Fruit fly (Drosophila melanogaster): ENCODE data around the gene Cpr35B.

DNA sequence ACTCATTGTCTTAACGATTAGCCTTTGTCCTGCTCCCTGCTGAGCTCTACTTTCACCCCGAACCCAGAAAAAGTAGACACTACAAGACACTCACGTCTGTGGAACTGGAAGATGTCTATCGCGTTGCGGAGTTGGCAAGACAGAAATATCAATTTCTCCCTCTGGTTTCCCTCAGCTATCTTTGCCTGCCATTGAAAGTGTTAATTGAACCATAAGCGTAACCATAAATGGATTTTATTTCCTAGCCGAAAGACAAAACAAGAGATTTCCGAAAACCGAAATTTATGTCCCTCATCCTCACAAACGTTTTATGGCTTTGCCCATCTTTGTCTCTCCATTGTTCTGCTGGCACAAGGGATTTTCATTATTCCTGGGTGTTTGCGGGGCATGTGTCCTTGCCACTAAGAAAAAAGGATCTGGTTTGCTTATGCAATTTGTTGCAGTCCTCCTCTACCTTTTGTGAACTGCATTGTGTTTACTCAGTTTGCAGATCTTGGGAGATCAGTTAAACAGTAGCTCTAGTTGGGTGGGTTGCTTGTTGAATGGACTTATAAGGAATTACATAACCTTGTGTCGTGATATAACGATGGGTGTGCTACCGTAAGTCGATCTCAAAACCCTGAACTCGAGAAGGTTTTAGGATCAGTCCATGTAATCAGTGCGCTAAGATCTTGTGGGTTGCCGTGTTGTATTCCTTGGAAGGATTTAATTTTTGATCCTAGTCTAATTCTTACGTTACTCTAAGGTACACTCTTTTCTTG lies 11.1 kb upstream of the Cpr35B start:
- TF ChIP-seq cic (GFP tag; optimal IDR thresholded peaks at IDR 0.05): no peak
- no peak for TF ChIP-seq toe (GFP tag; optimal IDR thresholded peaks at IDR 0.05)
- TF ChIP-seq pad (GFP tag; optimal IDR thresholded peaks at IDR 0.05): no peak
- no peak for TF ChIP-seq cnc (optimal IDR thresholded peaks at IDR 0.05)
- TF ChIP-seq CG7045 (GFP tag; optimal IDR thresholded peaks at IDR 0.05): no peak
- TF ChIP-seq CG7101 (tag; optimal IDR thresholded peaks at IDR 0.05): no peak
- no peak for TF ChIP-seq Crg-1 (GFP tag; optimal IDR thresholded peaks at IDR 0.05)
